Worm (Caenorhabditis elegans): ENCODE measurements around the gene mrps-14.

mrps-14 gene

ce11 chrII:10192207-10192606 is 50.1 kb downstream of the mrps-14 start, which contains the start of gene R05H5.7:
R05H5.7 (plus strand) TSS chrII:10192507.
- TF ChIP-seq nhr-48 (tag; optimal IDR thresholded peaks at IDR 0.05) (no peak), pqm-1 (tag; optimal IDR thresholded peaks at IDR 0.05) (no peak)

All from whole organism, L4 larva.